Worm (Caenorhabditis elegans) whole organism, L1 larva: ENCODE data around the gene T05A8.11.

Source experiments
- C04F5.9 ChIP-seq: sonication (generic microtip); optimal IDR thresholded peaks from 2 replicates; lab custom pipeline; 2016; ENCODE audit warnings: missing genetic modification characterization, missing compliant biosample characterization
- C16A3.4 ChIP-seq: fragments of 150-350 bp; optimal IDR thresholded peaks from 2 replicates; lab custom pipeline; 2014; ENCODE audit warnings: missing biosample characterization, missing genetic modification characterization
- aly-2 ChIP-seq: fragments of 150-350 bp; optimal IDR thresholded peaks from 2 replicates; lab custom pipeline; 2014; ENCODE audit warnings: missing biosample characterization, missing genetic modification characterization
- blmp-1 ChIP-seq: fragments of 150-350 bp; optimal IDR thresholded peaks from 2 replicates; lab custom pipeline; 2014; ENCODE audit warnings: missing biosample characterization, missing genetic modification characterization
- ceh-63 ChIP-seq: fragments of 200-800 bp; sonication (Bioruptor generic); optimal IDR thresholded peaks from 2 replicates; lab custom pipeline; 2018; ENCODE audit warnings: mild to moderate bottlenecking, missing genetic modification characterization, missing compliant biosample characterization
- ceh-82 ChIP-seq, 3 experiments: fragments of 150-350 bp in 1 of 3; sonication (generic microtip) in 2 of 3; optimal IDR thresholded peaks; 2 replicates each; lab custom pipeline; 2014 to 2017; ENCODE audit warnings: missing biosample characterization in 3 of 3, missing genetic modification characterization in 3 of 3
- ces-1 ChIP-seq: fragments of 150-350 bp; optimal IDR thresholded peaks from 2 replicates; lab custom pipeline; 2014; ENCODE audit warnings: missing biosample characterization, missing genetic modification reagents, missing genetic modification characterization
- dsc-1 ChIP-seq: sonication (generic microtip); optimal IDR thresholded peaks from 2 replicates; lab custom pipeline; 2016; ENCODE audit warnings: mild to moderate bottlenecking, missing genetic modification characterization, missing compliant biosample characterization
- efl-1 ChIP-seq, 4 experiments: fragments of 150-350 bp; optimal IDR thresholded peaks in 3 of 4; peaks in 1 of 4; 1 replicate in 1 of 4; 2 replicates in 3 of 4; lab custom pipeline; 2014; ENCODE audit warnings: missing biosample characterization in 2 of 4, missing genetic modification characterization in 2 of 4, missing genetic modification reagents in 2 of 4
- efl-3 ChIP-seq: fragments of 200-800 bp; sonication (Bioruptor generic); optimal IDR thresholded peaks from 2 replicates; lab custom pipeline; 2018; ENCODE audit warnings: mild to moderate bottlenecking, missing genetic modification characterization, missing compliant biosample characterization
- egl-13 ChIP-seq: sonication (generic microtip); optimal IDR thresholded peaks from 2 replicates; lab custom pipeline; 2016; ENCODE audit warnings: missing genotype, missing genetic modification reagents, missing genetic modification characterization, missing compliant biosample characterization
- egl-27 ChIP-seq, 2 experiments: fragments of 150-350 bp in 1 of 2; sonication (generic microtip); optimal IDR thresholded peaks; 3 replicates each; lab custom pipeline; 2017 to 2018; ENCODE audit warnings: missing biosample characterization in 2 of 2, missing genetic modification characterization in 2 of 2, missing genetic modification reagents in 2 of 2
- elt-3 ChIP-seq, 6 experiments: fragments of 150-350 bp in 1 of 6; sonication (generic microtip); optimal IDR thresholded peaks; 2 replicates each; lab custom pipeline; 2017 to 2018; ENCODE audit warnings: missing biosample characterization in 6 of 6, missing genetic modification characterization in 6 of 6, inconsistent platforms in 1 of 6
- ets-5 ChIP-seq: fragments of 200-800 bp; sonication (Bioruptor generic); IDR thresholded peaks from 2 replicates; pipeline ENCODE4 v1.3.6; 2022; ENCODE audit warnings: missing genetic modification characterization, missing compliant biosample characterization
- fkh-10 ChIP-seq: sonication (generic microtip); optimal IDR thresholded peaks from 2 replicates; lab custom pipeline; 2017; ENCODE audit warnings: missing biosample characterization, missing genetic modification reagents, missing genetic modification characterization
- fkh-4 ChIP-seq: sonication (generic microtip); optimal IDR thresholded peaks from 2 replicates; lab custom pipeline; 2016; ENCODE audit warnings: missing compliant biosample characterization, missing genetic modification characterization, borderline replicate concordance
- hlh-4 ChIP-seq: sonication (generic microtip); optimal IDR thresholded peaks from 2 replicates; lab custom pipeline; 2016; ENCODE audit warnings: mild to moderate bottlenecking, missing genetic modification characterization, missing compliant biosample characterization
- hpl-2 ChIP-seq: fragments of 150-350 bp; optimal IDR thresholded peaks from 2 replicates; lab custom pipeline; 2014; ENCODE audit warnings: missing biosample characterization, missing genetic modification reagents, missing genetic modification characterization
- irx-1 ChIP-seq: sonication (generic microtip); optimal IDR thresholded peaks from 2 replicates; lab custom pipeline; 2016; ENCODE audit warnings: missing genetic modification characterization, missing compliant biosample characterization
- isw-1 ChIP-seq: fragments of 200-800 bp; sonication (Bioruptor generic); IDR thresholded peaks from 2 replicates; pipeline ENCODE4 v1.3.6; 2022; ENCODE audit warnings: missing genetic modification characterization, missing compliant biosample characterization
- jun-1 ChIP-seq: fragments of 150-350 bp; optimal IDR thresholded peaks from 2 replicates; lab custom pipeline; 2014; ENCODE audit warnings: missing biosample characterization, missing genetic modification reagents, missing genetic modification characterization
- lin-13 ChIP-seq: fragments of 150-350 bp; optimal IDR thresholded peaks from 2 replicates; lab custom pipeline; 2014; ENCODE audit warnings: missing biosample characterization, missing genetic modification reagents, missing genetic modification characterization
- lin-14 ChIP-seq: fragments of 200-800 bp; sonication (Bioruptor generic); optimal IDR thresholded peaks from 2 replicates; lab custom pipeline; 2018; ENCODE audit warnings: mild to moderate bottlenecking, missing genetic modification characterization, moderate library complexity, missing compliant biosample characterization
- lsy-2 ChIP-seq, 2 experiments: fragments of 150-350 bp; optimal IDR thresholded peaks; 2 replicates each; lab custom pipeline; 2014; ENCODE audit warnings: missing biosample characterization in 2 of 2, missing genetic modification characterization in 2 of 2
- mab-9 ChIP-seq: fragments of 200-800 bp; sonication (Bioruptor generic); IDR thresholded peaks from 2 replicates; pipeline ENCODE4 v1.3.6; 2022; ENCODE audit warnings: missing genetic modification reagents, missing genetic modification characterization, missing compliant biosample characterization
- mdl-1 ChIP-seq, 2 experiments: fragments of 150-350 bp; optimal IDR thresholded peaks; 2 replicates each; lab custom pipeline; 2014 to 2017; ENCODE audit warnings: missing biosample characterization in 2 of 2, missing genetic modification characterization in 2 of 2, inconsistent platforms in 1 of 2
- mef-2 ChIP-seq: fragments of 150-350 bp; optimal IDR thresholded peaks from 2 replicates; lab custom pipeline; 2014; ENCODE audit warnings: missing biosample characterization, missing genetic modification characterization
- mep-1 ChIP-seq: fragments of 150-350 bp; optimal IDR thresholded peaks from 2 replicates; lab custom pipeline; 2014; ENCODE audit warnings: missing biosample characterization, missing genetic modification characterization
- nhr-19 ChIP-seq: fragments of 200-800 bp; sonication (Bioruptor generic); conservative IDR thresholded peaks from 2 replicates; pipeline ENCODE4 v1.3.6; 2022; ENCODE audit warnings: missing genetic modification characterization, missing compliant biosample characterization
- nhr-20 ChIP-seq: sonication (generic microtip); optimal IDR thresholded peaks from 2 replicates; lab custom pipeline; 2016; ENCODE audit warnings: mild to moderate bottlenecking, missing genetic modification characterization, missing compliant biosample characterization
- nhr-28 ChIP-seq: fragments of 150-350 bp; optimal IDR thresholded peaks from 2 replicates; lab custom pipeline; 2014; ENCODE audit warnings: missing biosample characterization, missing genetic modification characterization
- nhr-71 ChIP-seq: sonication (generic microtip); optimal IDR thresholded peaks from 2 replicates; lab custom pipeline; 2016; ENCODE audit warnings: mild to moderate bottlenecking, missing genetic modification characterization, moderate library complexity, missing compliant biosample characterization
- nhr-76 ChIP-seq: sonication (generic microtip); optimal IDR thresholded peaks from 2 replicates; lab custom pipeline; 2017; ENCODE audit warnings: missing biosample characterization, missing genetic modification characterization
- nhr-77 ChIP-seq: fragments of 150-350 bp; optimal IDR thresholded peaks from 2 replicates; lab custom pipeline; 2014; ENCODE audit warnings: missing biosample characterization, missing genetic modification characterization
- nhr-84 ChIP-seq: sonication (generic microtip); optimal IDR thresholded peaks from 2 replicates; lab custom pipeline; 2017; ENCODE audit warnings: missing biosample characterization, missing genetic modification characterization
- nhr-85 ChIP-seq: sonication (generic microtip); peaks from one replicate; lab custom pipeline; 2016; ENCODE audit warnings: missing genetic modification characterization, inconsistent platforms, missing compliant biosample characterization
- nhr-90 ChIP-seq: sonication (generic microtip); optimal IDR thresholded peaks from 2 replicates; lab custom pipeline; 2016; ENCODE audit warnings: mild to moderate bottlenecking, missing genetic modification characterization, missing compliant biosample characterization; ENCODE audit not compliant: poor library complexity
- pag-3 ChIP-seq: sonication (generic microtip); optimal IDR thresholded peaks from 2 replicates; lab custom pipeline; 2017; ENCODE audit warnings: missing genetic modification characterization, mild to moderate bottlenecking, missing compliant biosample characterization, antibody characterized with exemption, borderline replicate concordance; ENCODE audit not compliant: insufficient read depth
- pax-3 ChIP-seq: fragments of 200-800 bp; sonication (Bioruptor generic); optimal IDR thresholded peaks from 2 replicates; lab custom pipeline; 2018; ENCODE audit warnings: mild to moderate bottlenecking, missing genetic modification characterization, moderate library complexity, missing compliant biosample characterization
- rnt-1 ChIP-seq: sonication (generic microtip); optimal IDR thresholded peaks from 2 replicates; lab custom pipeline; 2016; ENCODE audit warnings: mild to moderate bottlenecking, missing genetic modification characterization, moderate library complexity, missing compliant biosample characterization
- snu-23 ChIP-seq: sonication (generic microtip); optimal IDR thresholded peaks from 2 replicates; lab custom pipeline; 2016; ENCODE audit warnings: missing genetic modification characterization, missing compliant biosample characterization
- swsn-7 ChIP-seq: sonication (generic microtip); optimal IDR thresholded peaks from 2 replicates; lab custom pipeline; 2016; ENCODE audit warnings: missing genetic modification characterization, missing compliant biosample characterization
- tlp-1 ChIP-seq: fragments of 150-350 bp; optimal IDR thresholded peaks from 2 replicates; lab custom pipeline; 2014; ENCODE audit warnings: missing biosample characterization, missing genetic modification characterization
- unc-130 ChIP-seq: fragments of 150-350 bp; optimal IDR thresholded peaks from 2 replicates; lab custom pipeline; 2017; ENCODE audit warnings: missing biosample characterization, missing genetic modification characterization, inconsistent platforms
- unc-30 ChIP-seq: sonication (generic microtip); optimal IDR thresholded peaks from 2 replicates; lab custom pipeline; 2017; ENCODE audit warnings: missing biosample characterization, missing genetic modification characterization
- unc-62 ChIP-seq: fragments of 150-350 bp; optimal IDR thresholded peaks from 2 replicates; lab custom pipeline; 2014; ENCODE audit warnings: missing biosample characterization, missing genetic modification reagents, missing genetic modification characterization
- unc-86 ChIP-seq: sonication (generic microtip); optimal IDR thresholded peaks from 2 replicates; lab custom pipeline; 2016; ENCODE audit warnings: missing genetic modification characterization, missing compliant biosample characterization
- unc-98 ChIP-seq: fragments of 200-800 bp; sonication (Bioruptor generic); IDR thresholded peaks from 2 replicates; pipeline ENCODE4 v1.3.6; 2022; ENCODE audit warnings: missing genetic modification characterization, missing compliant biosample characterization
- vab-15 ChIP-seq: sonication (generic microtip); optimal IDR thresholded peaks from 2 replicates; lab custom pipeline; 2017; ENCODE audit warnings: missing genotype, mild to moderate bottlenecking, missing genetic modification characterization, missing compliant biosample characterization
- xbp-1 ChIP-seq: sonication (generic microtip); optimal IDR thresholded peaks from 2 replicates; lab custom pipeline; 2016; ENCODE audit warnings: missing genetic modification characterization, missing compliant biosample characterization
- zag-1 ChIP-seq: fragments of 150-350 bp; optimal IDR thresholded peaks from 2 replicates; lab custom pipeline; 2014; ENCODE audit warnings: missing biosample characterization, missing genetic modification characterization
- zip-4 ChIP-seq: fragments of 200-800 bp; sonication (Bioruptor generic); optimal IDR thresholded peaks from 2 replicates; lab custom pipeline; 2018; ENCODE audit warnings: mild to moderate bottlenecking, missing genetic modification characterization, moderate library complexity, missing compliant biosample characterization

T05A8.11 gene

ce11 chrII:2686985-2687675 is 38.3 kb downstream of the T05A8.11 start, which contains the start of the genes sup-9 and nspf-1:
Gene sup-9 (minus strand): TSS chrII:2687027.
Gene nspf-1 (plus strand): TSS chrII:2687625.
- TF ChIP-seq nhr-19 (peak; percentile 43), efl-1 (optimal IDR thresholded peaks at IDR 0.05; lab: Kevin White, UChicago) (peak; percentile 50 to 51), efl-1 (GFP tag; optimal IDR thresholded peaks at IDR 0.05 in 1 of 2; lab: Kevin White, UChicago) (no peak), mab-9 (no peak), zag-1 (tag; lab: Kevin White, UChicago) (no peak), unc-62 (GFP tag; lab: Kevin White, UChicago) (no peak), nhr-76 (tag; lab: Kevin White, UChicago) (no peak), elt-3 (tag; optimal IDR thresholded peaks at IDR 0.05; lab: Kevin White, UChicago) (no peak), fkh-4 (peak; percentile 78), pax-3 (no peak), swsn-7 (tag; lab: Kevin White, UChicago) (peak; percentile 32), hpl-2 (GFP tag; lab: Kevin White, UChicago) (no peak), xbp-1 (tag; lab: Kevin White, UChicago) (no peak), ces-1 (GFP tag; lab: Kevin White, UChicago) (no peak), lsy-2 (tag; optimal IDR thresholded peaks at IDR 0.05; lab: Kevin White, UChicago) (peak in 1 of 2 experiments; percentile 46), unc-130 (no peak), lin-13 (peak; percentile 33), mep-1 (no peak), ets-5 (GFP tag; lab: Robert Waterston, UW) (no peak), tlp-1 (no peak), nhr-85 (tag; lab: Kevin White, UChicago) (no peak), nhr-28 (tag; lab: Kevin White, UChicago) (no peak), nhr-20 (no peak), egl-13 (tag; lab: Kevin White, UChicago) (no peak), lin-14 (GFP tag; lab: Kevin White, UChicago) (peak; percentile 81), C04F5.9 (tag; lab: Kevin White, UChicago) (no peak), unc-98 (no peak), ceh-82 (tag; optimal IDR thresholded peaks at IDR 0.05; lab: Kevin White, UChicago) (peak in 1 of 3 experiments; percentile 28), efl-3 (no peak), ceh-63 (no peak), mef-2 (tag; lab: Kevin White, UChicago) (no peak), blmp-1 (no peak), fkh-10 (peak; percentile 63), hlh-4 (tag; lab: Kevin White, UChicago) (no peak), nhr-77 (no peak), snu-23 (GFP tag; lab: Kevin White, UChicago) (peak; percentile 45), zip-4 (no peak), unc-86 (tag; lab: Kevin White, UChicago) (no peak), egl-27 (tag; optimal IDR thresholded peaks at IDR 0.05; lab: Kevin White, UChicago) (no peak), isw-1 (GFP tag; lab: Robert Waterston, UW) (no peak), pag-3 (tag; lab: Kevin White, UChicago) (no peak), nhr-71 (peak; percentile 63), nhr-84 (no peak), jun-1 (tag; lab: Kevin White, UChicago) (no peak), aly-2 (tag; lab: Kevin White, UChicago) (no peak), mdl-1 (tag; optimal IDR thresholded peaks at IDR 0.05; lab: Kevin White, UChicago) (no peak), C16A3.4 (no peak), irx-1 (tag; lab: Kevin White, UChicago) (peak; percentile 44), dsc-1 (tag; lab: Kevin White, UChicago) (peak; percentile 95), nhr-90 (tag; lab: Kevin White, UChicago) (no peak), rnt-1 (peak; percentile 73), unc-30 (tag; lab: Kevin White, UChicago) (no peak), vab-15 (no peak)
- TF ChIP-seq, all 84 proteins: peak for 14
